Fruit fly (Drosophila melanogaster) whole organism, embryonic: Measurements from ENCODE around the gene Act87E.

ENCODE experiments used
- Atf6 ChIP-seq: fragments of 200-800 bp; sonication (Bioruptor generic); IDR thresholded peaks from 2 replicates; pipeline ENCODE4 v1.3.6; 2022; ENCODE audit warnings: missing biosample characterization, missing genetic modification characterization
- Awh ChIP-seq: fragments of 200-800 bp; sonication (Bioruptor generic); IDR thresholded peaks from 2 replicates; pipeline ENCODE4, ENCODE4 v1.3.6; 2022; ENCODE audit warnings: missing biosample characterization, missing genetic modification characterization
- CG10267 ChIP-seq: fragments of 200-800 bp; sonication (Bioruptor generic); optimal IDR thresholded peaks from 2 replicates; lab custom pipeline; 2018; ENCODE audit warnings: missing biosample characterization, mild to moderate bottlenecking, missing genetic modification characterization, moderate library complexity
- CG10654 ChIP-seq: fragments of 200-800 bp; sonication (Bioruptor generic); optimal IDR thresholded peaks from 2 replicates; lab custom pipeline; 2016; ENCODE audit warnings: missing biosample characterization, missing genetic modification characterization
- CG11247 ChIP-seq: fragments of 200-800 bp; sonication (Bioruptor generic); IDR thresholded peaks from 2 replicates; pipeline ENCODE4 v1.3.6; 2022; ENCODE audit warnings: missing biosample characterization, missing genetic modification characterization
- CG11504 ChIP-seq: fragments of 200-800 bp; sonication (Bioruptor generic); optimal IDR thresholded peaks from 3 replicates; lab custom pipeline; 2019; ENCODE audit warnings: missing biosample characterization, mild to moderate bottlenecking, missing genetic modification characterization, moderate library complexity
- CG12769 ChIP-seq: fragments of 200-800 bp; sonication (Bioruptor generic); optimal IDR thresholded peaks from 2 replicates; lab custom pipeline; 2019; ENCODE audit warnings: missing biosample characterization, mild to moderate bottlenecking, missing genetic modification characterization, moderate library complexity
- CG12942 ChIP-seq: fragments of 200-800 bp; sonication (Bioruptor generic); optimal IDR thresholded peaks from 3 replicates; lab custom pipeline; 2016; ENCODE audit warnings: missing biosample characterization, missing genetic modification characterization
- CG14441 ChIP-seq: fragments of 200-800 bp; sonication (Bioruptor generic); IDR thresholded peaks from 2 replicates; pipeline ENCODE4 v1.3.6; 2022; ENCODE audit warnings: missing biosample characterization, missing genetic modification characterization
- CG17802 ChIP-seq: fragments of 200-800 bp; sonication (Bioruptor generic); optimal IDR thresholded peaks from 2 replicates; lab custom pipeline; 2018; ENCODE audit warnings: missing biosample characterization, mild to moderate bottlenecking, missing genetic modification characterization, moderate library complexity
- CG18764 ChIP-seq: fragments of 200-800 bp; sonication (Bioruptor generic); optimal IDR thresholded peaks from 3 replicates; lab custom pipeline; 2016; ENCODE audit warnings: missing biosample characterization, missing genetic modification characterization
- CG2129 ChIP-seq: fragments of 200-800 bp; sonication (Bioruptor generic); IDR thresholded peaks from 2 replicates; pipeline ENCODE4 v1.3.6; 2022; ENCODE audit warnings: missing biosample characterization, missing genetic modification characterization; ENCODE audit not compliant: partially characterized antibody
- CG32772 ChIP-seq: fragments of 200-800 bp; sonication (Bioruptor generic); IDR thresholded peaks from 2 replicates; pipeline ENCODE4 v1.3.6; 2022; ENCODE audit warnings: missing biosample characterization, missing genetic modification characterization
- CG7745 ChIP-seq: fragments of 200-800 bp; sonication (Bioruptor generic); optimal IDR thresholded peaks from 2 replicates; lab custom pipeline; 2018; ENCODE audit warnings: missing biosample characterization, mild to moderate bottlenecking, missing genetic modification characterization, moderate library complexity
- CG7928 ChIP-seq: fragments of 200-800 bp; sonication (Bioruptor generic); optimal IDR thresholded peaks from 2 replicates; lab custom pipeline; 2017; ENCODE audit warnings: missing biosample characterization, mild to moderate bottlenecking, missing genetic modification characterization
- CG8089 ChIP-seq: fragments of 200-800 bp; sonication (Bioruptor generic); optimal IDR thresholded peaks from 3 replicates; lab custom pipeline; 2016; ENCODE audit warnings: missing biosample characterization, missing genetic modification characterization
- CG8281 ChIP-seq: fragments of 200-800 bp; sonication (Bioruptor generic); optimal IDR thresholded peaks from 2 replicates; lab custom pipeline; 2018; ENCODE audit warnings: missing biosample characterization, mild to moderate bottlenecking, missing genetic modification characterization, moderate library complexity
- CG9876 ChIP-seq: fragments of 200-800 bp; sonication (Bioruptor generic); optimal IDR thresholded peaks from 2 replicates; lab custom pipeline; 2016; ENCODE audit warnings: missing biosample characterization, missing genetic modification characterization
- D19B ChIP-seq: fragments of 200-800 bp; sonication (Bioruptor generic); optimal IDR thresholded peaks from 2 replicates; lab custom pipeline; 2017; ENCODE audit warnings: missing biosample characterization, mild to moderate bottlenecking, missing genetic modification characterization
- Dp ChIP-seq: fragments of 200-800 bp; sonication (Bioruptor generic); optimal IDR thresholded peaks from 2 replicates; lab custom pipeline; 2018; ENCODE audit warnings: missing biosample characterization, mild to moderate bottlenecking, missing genetic modification characterization, moderate library complexity
- Elba2 ChIP-seq: fragments of 200-800 bp; sonication (Bioruptor generic); optimal IDR thresholded peaks from 3 replicates; lab custom pipeline; 2016; ENCODE audit warnings: missing biosample characterization, missing genetic modification characterization
- Ets97D ChIP-seq: fragments of 200-800 bp; sonication (Bioruptor generic); optimal IDR thresholded peaks from 3 replicates; lab custom pipeline; 2016; ENCODE audit warnings: missing biosample characterization, missing genetic modification characterization
- H15 ChIP-seq: fragments of 200-800 bp; sonication (Bioruptor generic); IDR thresholded peaks from 3 replicates; pipeline ENCODE4 v1.3.6; 2022; ENCODE audit warnings: missing biosample characterization, missing genetic modification characterization
- Hmx ChIP-seq: fragments of 200-800 bp; sonication (Bioruptor generic); optimal IDR thresholded peaks from 2 replicates; lab custom pipeline; 2016; ENCODE audit warnings: missing biosample characterization, missing genetic modification characterization
- Jarid2 ChIP-seq: fragments of 200-800 bp; sonication (Bioruptor generic); optimal IDR thresholded peaks from 3 replicates; lab custom pipeline; 2017; ENCODE audit warnings: mild to moderate bottlenecking, missing biosample characterization, missing genetic modification reagents, missing genetic modification characterization
- MESR4 ChIP-seq: fragments of 200-800 bp; sonication (Bioruptor generic); optimal IDR thresholded peaks from 2 replicates; lab custom pipeline; 2018; ENCODE audit warnings: missing biosample characterization, mild to moderate bottlenecking, missing genetic modification characterization, moderate library complexity
- Mes4 ChIP-seq: fragments of 200-800 bp; sonication (Bioruptor generic); optimal IDR thresholded peaks from 2 replicates; lab custom pipeline; 2016; ENCODE audit warnings: missing biosample characterization, missing genetic modification characterization
- NFAT ChIP-seq: fragments of 200-800 bp; sonication (Bioruptor generic); IDR thresholded peaks from 2 replicates; pipeline ENCODE4 v1.3.6; 2022; ENCODE audit warnings: missing biosample characterization, missing genetic modification characterization
- NfI ChIP-seq: fragments of 200-800 bp; sonication (Bioruptor generic); optimal IDR thresholded peaks from 3 replicates; lab custom pipeline; 2018; ENCODE audit warnings: missing biosample characterization, mild to moderate bottlenecking, missing genetic modification characterization, moderate library complexity
- Scr ChIP-seq: fragments of 200-800 bp; sonication (Bioruptor generic); IDR thresholded peaks from 2 replicates; pipeline ENCODE4 v1.3.6; 2022; ENCODE audit warnings: missing biosample characterization, missing genetic modification characterization; ENCODE audit not compliant: partially characterized antibody
- Sox102F ChIP-seq: fragments of 200-800 bp; sonication (Bioruptor generic); optimal IDR thresholded peaks from 2 replicates; lab custom pipeline; 2018; ENCODE audit warnings: missing biosample characterization, mild to moderate bottlenecking, missing genetic modification characterization, moderate library complexity
- Taf1 ChIP-seq: fragments of 200-800 bp; sonication (Bioruptor generic); IDR thresholded peaks from 2 replicates; pipeline ENCODE4 v1.3.6; 2022; ENCODE audit warnings: missing biosample characterization, missing genetic modification characterization
- Xbp1 ChIP-seq: fragments of 200-800 bp; sonication (Bioruptor generic); optimal IDR thresholded peaks from 3 replicates; lab custom pipeline; 2016; ENCODE audit warnings: missing biosample characterization, mild to moderate bottlenecking, missing genetic modification characterization
- cad ChIP-seq: fragments of >200 bp; optimal IDR thresholded peaks from 2 replicates; lab custom pipeline; 2017; ENCODE audit warnings: missing biosample characterization, missing genetic modification characterization
- chinmo ChIP-seq: fragments of 200-800 bp; sonication (Bioruptor generic); IDR thresholded peaks from 4 replicates; pipeline ENCODE4 v1.3.6; 2022; ENCODE audit warnings: missing biosample characterization, missing genetic modification characterization; ENCODE audit not compliant: partially characterized antibody
- dm ChIP-seq: fragments of 200-800 bp; sonication (Bioruptor generic); optimal IDR thresholded peaks from 3 replicates; lab custom pipeline; 2016; ENCODE audit warnings: missing biosample characterization, missing genetic modification characterization
- fd96Cb ChIP-seq: fragments of 200-800 bp; sonication (Bioruptor generic); optimal IDR thresholded peaks from 2 replicates; lab custom pipeline; 2018; ENCODE audit warnings: missing biosample characterization, mild to moderate bottlenecking, missing genetic modification characterization, moderate library complexity
- fru ChIP-seq: fragments of >200 bp; optimal IDR thresholded peaks from 2 replicates; lab custom pipeline; 2017
- gsb ChIP-seq: fragments of 200-800 bp; sonication (Bioruptor generic); IDR thresholded peaks from 2 replicates; pipeline ENCODE4 v1.3.6; 2022; ENCODE audit warnings: missing biosample characterization, missing genetic modification characterization
- klu ChIP-seq: fragments of 200-800 bp; sonication (Bioruptor generic); IDR thresholded peaks from 2 replicates; pipeline ENCODE4 v1.3.6; 2022; ENCODE audit warnings: missing biosample characterization, missing genetic modification characterization
- mld ChIP-seq: fragments of 200-800 bp; sonication (Bioruptor generic); IDR thresholded peaks from 3 replicates; pipeline ENCODE4 v1.3.6; 2022; ENCODE audit warnings: missing biosample characterization, missing genetic modification characterization; ENCODE audit not compliant: partially characterized antibody
- pros ChIP-seq: fragments of 200-800 bp; sonication (Bioruptor generic); optimal IDR thresholded peaks from 3 replicates; lab custom pipeline; 2019; ENCODE audit warnings: missing biosample characterization, mild to moderate bottlenecking, missing genetic modification characterization, moderate library complexity
- sens-2 ChIP-seq: fragments of 200-800 bp; sonication (Bioruptor generic); IDR thresholded peaks from 2 replicates; pipeline ENCODE4 v1.3.6; 2022; ENCODE audit warnings: missing biosample characterization, missing genetic modification characterization
- sima ChIP-seq: fragments of 200-800 bp; sonication (Bioruptor generic); optimal IDR thresholded peaks from 2 replicates; lab custom pipeline; 2016; ENCODE audit warnings: missing biosample characterization, missing genetic modification characterization
- sisA ChIP-seq: fragments of 200-800 bp; sonication (Bioruptor generic); IDR thresholded peaks from 2 replicates; pipeline ENCODE4 v1.3.6; 2022; ENCODE audit warnings: missing biosample characterization, missing genetic modification characterization
- sqz ChIP-seq: fragments of 200-800 bp; sonication (Bioruptor generic); optimal IDR thresholded peaks from 3 replicates; lab custom pipeline; 2018; ENCODE audit warnings: missing biosample characterization, mild to moderate bottlenecking, missing genetic modification characterization
- stc ChIP-seq: fragments of 200-800 bp; sonication (Bioruptor generic); IDR thresholded peaks from 2 replicates; pipeline ENCODE4 v1.3.6; 2022; ENCODE audit warnings: missing biosample characterization, missing genetic modification characterization
- tio ChIP-seq: fragments of 200-800 bp; sonication (Bioruptor generic); optimal IDR thresholded peaks from 2 replicates; lab custom pipeline; 2017; ENCODE audit warnings: missing biosample characterization, missing genetic modification characterization, inconsistent platforms
- yki ChIP-seq: fragments of >200 bp; optimal IDR thresholded peaks from 3 replicates; lab custom pipeline; 2018
- zen ChIP-seq: fragments of 200-800 bp; sonication (Bioruptor generic); optimal IDR thresholded peaks from 3 replicates; lab custom pipeline; 2018; ENCODE audit warnings: missing biosample characterization, mild to moderate bottlenecking, missing genetic modification characterization, moderate library complexity

The Act87E gene

DNA sequence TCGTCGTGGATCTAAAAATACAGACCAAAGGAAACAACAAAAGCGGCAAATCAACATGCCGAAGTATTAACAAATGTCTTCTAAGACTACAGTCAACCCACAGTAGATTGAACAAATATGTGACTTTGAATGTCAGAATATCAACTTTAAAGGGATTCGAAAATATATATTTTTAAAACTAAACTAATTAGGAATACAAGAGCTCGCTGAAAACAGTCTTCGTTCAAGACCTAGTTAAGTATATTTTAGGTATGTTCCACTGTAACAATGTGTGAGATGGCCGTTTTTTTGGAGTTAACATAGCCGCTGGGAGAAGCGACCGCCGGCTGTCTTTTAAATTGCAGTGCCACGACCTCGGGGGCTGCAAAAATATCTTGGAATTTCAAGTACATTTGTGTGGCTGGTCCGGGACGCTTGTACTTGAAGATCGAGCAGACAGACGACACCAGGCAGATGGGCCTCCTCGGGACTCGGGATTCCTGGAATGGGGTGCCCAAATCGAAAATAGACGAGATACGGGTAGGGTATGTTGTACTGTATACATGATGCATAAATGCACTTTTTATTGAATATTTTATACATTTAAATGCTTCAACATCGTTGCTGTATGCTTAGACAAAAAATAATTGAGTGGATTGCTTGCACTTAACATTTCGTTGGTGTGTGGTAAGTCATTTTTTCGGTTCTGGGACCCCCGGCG is 2.7 kb downstream of the Act87E start (continued):
- TF ChIP-seq mld (GFP tag; lab: Robert Waterston, UW) (no peak), NFAT (GFP tag; lab: Robert Waterston, UW) (no peak), sima (GFP tag; lab: Kevin White, UChicago) (no peak), CG32772 (GFP tag; lab: Robert Waterston, UW) (peak; percentile 59; the same call in 1 of the 2 replicates), CG12769 (peak; percentile 55), CG11504 (peak; percentile 76), Ets97D (no peak), H15 (GFP tag; lab: Robert Waterston, UW) (peak; percentile 63; the same call in 2 of the 3 replicates), CG17802 (tag; lab: Kevin White, UChicago) (peak; percentile 18), NfI (GFP tag; lab: Kevin White, UChicago) (peak; percentile 69), CG11247 (GFP tag; lab: Robert Waterston, UW) (peak; percentile 48; the same call in 1 of the 2 replicates), MESR4 (GFP tag; lab: Kevin White, UChicago) (no peak), CG7745 (no peak), fd96Cb (tag; lab: Kevin White, UChicago) (peak; percentile 79), Mes4 (GFP tag; lab: Kevin White, UChicago) (peak; percentile 64), pros (peak; percentile 73), D19B (no peak), cad (GFP tag; lab: Kevin White, UChicago) (no peak), CG8281 (tag; lab: Kevin White, UChicago) (peak; percentile 38), zen (peak; percentile 65), CG12942 (peak; percentile 12), fru (lab: Kevin White, UChicago) (no peak), gsb (GFP tag; lab: Robert Waterston, UW) (peak; percentile 44; the same call in 1 of the 2 replicates), chinmo (GFP tag; lab: Robert Waterston, UW) (no peak), klu (GFP tag; lab: Robert Waterston, UW) (0 out of 2 replicates have a peak, but pooled peaks have one; percentile 12), Jarid2 (GFP tag; lab: Kevin White, UChicago) (peak; percentile 31), Taf1 (GFP tag; lab: Robert Waterston, UW) (0 out of 2 replicates have a peak, but pooled peaks have one; percentile 35), tio (peak; percentile 45), CG8089 (GFP tag; lab: Kevin White, UChicago) (peak; percentile 25), CG18764 (GFP tag; lab: Kevin White, UChicago) (peak; percentile 25), CG14441 (GFP tag; lab: Robert Waterston, UW) (peak; percentile 74), Sox102F (GFP tag; lab: Kevin White, UChicago) (peak; percentile 80), CG9876 (GFP tag; lab: Kevin White, UChicago) (no peak), Elba2 (GFP tag; lab: Kevin White, UChicago) (peak; percentile 7), Hmx (GFP tag; lab: Kevin White, UChicago) (no peak), CG7928 (GFP tag; lab: Kevin White, UChicago) (no peak), Awh (GFP tag; lab: Robert Waterston, UW) (0 out of 2 replicates have a peak, but pooled peaks have one; percentile 33), Scr (GFP tag; lab: Robert Waterston, UW) (no peak), sisA (GFP tag; lab: Robert Waterston, UW) (peak; percentile 78), sqz (GFP tag; lab: Kevin White, UChicago) (peak; percentile 4), CG2129 (GFP tag; lab: Robert Waterston, UW) (no peak), Dp (GFP tag; lab: Kevin White, UChicago) (no peak), Xbp1 (GFP tag; lab: Kevin White, UChicago) (peak; percentile 73), Atf6 (GFP tag; lab: Robert Waterston, UW) (peak; percentile 32; the same call in 1 of the 2 replicates), sens-2 (GFP tag; lab: Robert Waterston, UW) (peak; percentile 47; the same call in 1 of the 2 replicates), stc (GFP tag; lab: Robert Waterston, UW) (peak; percentile 74), yki (lab: Kevin White, UChicago) (no peak), CG10654 (GFP tag; lab: Kevin White, UChicago) (peak; percentile 46), dm (GFP tag; lab: Kevin White, UChicago) (no peak), CG10267 (tag; lab: Kevin White, UChicago) (peak; percentile 69)
